Worm (Caenorhabditis elegans) whole organism, mixed stage, embryonic: Measurements from ENCODE around the gene ceh-23.

Experiments
- blmp-1 ChIP-seq: fragments of 150-350 bp; optimal IDR thresholded peaks from 2 replicates; lab custom pipeline; 2014; ENCODE audit warnings: missing biosample characterization, missing genetic modification characterization
- ceh-43 ChIP-seq: fragments of 200-800 bp; sonication (Bioruptor generic); optimal IDR thresholded peaks from 2 replicates; lab custom pipeline; 2018; ENCODE audit warnings: mild to moderate bottlenecking, missing genetic modification characterization, moderate library complexity, missing compliant biosample characterization
- cnd-1 ChIP-seq: fragments of 200-800 bp; sonication (Bioruptor generic); optimal IDR thresholded peaks from 2 replicates; lab custom pipeline; 2018; ENCODE audit warnings: mild to moderate bottlenecking, missing genetic modification characterization, missing compliant biosample characterization
- elt-1 ChIP-seq: sonication (generic microtip); optimal IDR thresholded peaks from 2 replicates; lab custom pipeline; 2017; ENCODE audit warnings: missing genetic modification characterization, mild to moderate bottlenecking, missing compliant biosample characterization, antibody characterized with exemption, moderate library complexity, borderline replicate concordance; ENCODE audit not compliant: insufficient read depth
- elt-3 ChIP-seq: fragments of 150-350 bp; optimal IDR thresholded peaks from 2 replicates; lab custom pipeline; 2014; ENCODE audit warnings: missing biosample characterization, missing genetic modification characterization
- ham-2 ChIP-seq: fragments of 200-800 bp; sonication (Bioruptor generic); optimal IDR thresholded peaks from 2 replicates; lab custom pipeline; 2018; ENCODE audit warnings: mild to moderate bottlenecking, missing genetic modification characterization, missing compliant biosample characterization
- mep-1 ChIP-seq: fragments of 150-350 bp; optimal IDR thresholded peaks from 2 replicates; lab custom pipeline; 2017; ENCODE audit warnings: missing biosample characterization, missing genetic modification reagents, missing genetic modification characterization, inconsistent platforms
- nhr-12 ChIP-seq: fragments of 150-350 bp; optimal IDR thresholded peaks from 2 replicates; lab custom pipeline; 2014; ENCODE audit warnings: missing biosample characterization, missing genetic modification characterization
- nhr-237 ChIP-seq: fragments of 150-350 bp; optimal IDR thresholded peaks from 2 replicates; lab custom pipeline; 2014; ENCODE audit warnings: missing biosample characterization, missing genetic modification characterization
- pha-4 ChIP-seq: fragments of 150-350 bp; optimal IDR thresholded peaks from 2 replicates; lab custom pipeline; 2018; ENCODE audit warnings: missing biosample characterization, missing genetic modification reagents, missing genetic modification characterization
- tbx-8 ChIP-seq: fragments of 200-800 bp; sonication (Bioruptor generic); optimal IDR thresholded peaks from 2 replicates; lab custom pipeline; 2018; ENCODE audit warnings: mild to moderate bottlenecking, missing genetic modification characterization, moderate library complexity, missing compliant biosample characterization
- unc-62 ChIP-seq: fragments of 150-350 bp; optimal IDR thresholded peaks from 2 replicates; lab custom pipeline; 2014; ENCODE audit warnings: missing biosample characterization, missing genetic modification reagents, missing genetic modification characterization
- ztf-11 ChIP-seq: fragments of 150-350 bp; optimal IDR thresholded peaks from 2 replicates; lab custom pipeline; 2014; ENCODE audit warnings: missing biosample characterization, missing genetic modification characterization

DNA sequence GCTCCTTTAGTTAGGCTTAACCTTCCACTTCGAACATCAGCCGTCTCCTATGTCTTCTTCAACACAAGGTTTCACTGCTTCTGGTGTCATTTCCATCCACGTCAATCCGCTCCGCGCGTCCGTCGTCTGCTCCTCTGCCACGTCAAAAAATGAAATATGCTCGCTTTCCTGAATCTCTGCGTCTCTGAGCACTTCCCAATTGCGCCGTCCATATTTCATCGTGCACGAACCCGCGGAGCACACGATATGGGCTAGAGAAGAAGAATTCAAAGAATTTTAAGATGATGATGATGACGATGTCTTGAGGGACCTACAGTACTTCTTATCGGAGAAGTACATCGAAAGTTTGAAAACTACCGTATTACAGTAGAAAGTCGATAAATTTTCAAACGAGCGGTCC is 46.4 kb upstream of the ceh-23 start:
- TF ChIP-seq mep-1: no peak
- TF ChIP-seq ztf-11 (tag; lab: Kevin White, UChicago): no peak
- TF ChIP-seq ceh-43 (GFP tag; lab: Kevin White, UChicago): no peak
- no peak for TF ChIP-seq tbx-8
- TF ChIP-seq cnd-1 (tag; lab: Kevin White, UChicago): no peak
- no peak for TF ChIP-seq unc-62
- TF ChIP-seq nhr-12 (tag; lab: Kevin White, UChicago): no peak
- no peak for TF ChIP-seq elt-3 (tag; lab: Kevin White, UChicago)
- no peak for TF ChIP-seq ham-2 (GFP tag; lab: Kevin White, UChicago)
- no peak for TF ChIP-seq pha-4 (tag; lab: Kevin White, UChicago)
- no peak for TF ChIP-seq nhr-237 (tag; lab: Kevin White, UChicago)
- TF ChIP-seq elt-1 (tag; lab: Kevin White, UChicago): no peak
- TF ChIP-seq blmp-1 (tag; lab: Kevin White, UChicago): no peak
